Worm (Caenorhabditis elegans) whole organism, L2 larva: ENCODE data around the gene T16G12.7.

Experiments used
- F13H6.1 ChIP-seq: sonication (generic microtip); optimal IDR thresholded peaks from 2 replicates; lab custom pipeline; 2016; ENCODE audit warnings: missing genetic modification characterization, missing compliant biosample characterization
- R02D3.7 ChIP-seq: fragments of 150-350 bp; optimal IDR thresholded peaks from 2 replicates; lab custom pipeline; 2014; ENCODE audit warnings: missing biosample characterization, missing genetic modification characterization
- aly-2 ChIP-seq: fragments of 150-350 bp; optimal IDR thresholded peaks from 2 replicates; lab custom pipeline; 2014; ENCODE audit warnings: missing biosample characterization, missing genetic modification characterization
- fos-1 ChIP-seq: fragments of 150-350 bp; optimal IDR thresholded peaks from 2 replicates; lab custom pipeline; 2014; ENCODE audit warnings: missing biosample characterization, missing genetic modification characterization
- lin-39 ChIP-seq: fragments of 150-350 bp; optimal IDR thresholded peaks from 2 replicates; lab custom pipeline; 2014; ENCODE audit warnings: missing biosample characterization, missing genetic modification reagents, missing genetic modification characterization
- lsy-2 ChIP-seq, 2 experiments: fragments of 150-350 bp in 1 of 2; sonication (generic microtip) in 1 of 2; optimal IDR thresholded peaks; 2 replicates each; lab custom pipeline; 2014 to 2017; ENCODE audit warnings: missing biosample characterization in 2 of 2, missing genetic modification characterization in 2 of 2
- mab-5 ChIP-seq: fragments of 150-350 bp; optimal IDR thresholded peaks from 2 replicates; lab custom pipeline; 2014; ENCODE audit warnings: missing biosample characterization, missing genetic modification characterization
- nhr-11 ChIP-seq: fragments of 150-350 bp; optimal IDR thresholded peaks from 2 replicates; lab custom pipeline; 2014; ENCODE audit warnings: missing biosample characterization, missing genetic modification characterization
- nhr-12 ChIP-seq: fragments of 150-350 bp; optimal IDR thresholded peaks from 2 replicates; lab custom pipeline; 2014; ENCODE audit warnings: missing biosample characterization, missing genetic modification characterization
- nhr-25 ChIP-seq: fragments of 150-350 bp; sonication (generic microtip); optimal IDR thresholded peaks from 3 replicates; lab custom pipeline; 2014; ENCODE audit warnings: missing biosample characterization, missing genetic modification characterization
- nhr-77 ChIP-seq: fragments of 150-350 bp; optimal IDR thresholded peaks from 2 replicates; lab custom pipeline; 2014; ENCODE audit warnings: missing biosample characterization, missing genetic modification characterization
- snpc-4 ChIP-seq: fragments of 150-350 bp; optimal IDR thresholded peaks from 2 replicates; lab custom pipeline; 2014; ENCODE audit warnings: missing biosample characterization, missing genetic modification characterization
- zag-1 ChIP-seq: fragments of 150-350 bp; optimal IDR thresholded peaks from 2 replicates; lab custom pipeline; 2014; ENCODE audit warnings: missing biosample characterization, missing genetic modification characterization

ce11 chrIII:10012136-10012535 is 27.8 kb downstream of the T16G12.7 start, which contains the start of gene C05B5.16:
- TF ChIP-seq fos-1 (tag; lab: Kevin White, UChicago) (no peak), snpc-4 (tag; lab: Kevin White, UChicago) (no peak), lin-39 (tag; lab: Kevin White, UChicago) (no peak), zag-1 (tag; lab: Kevin White, UChicago) (no peak), nhr-25 (no peak), nhr-12 (tag; lab: Kevin White, UChicago) (no peak), R02D3.7 (tag; lab: Kevin White, UChicago) (no peak), nhr-77 (tag; lab: Kevin White, UChicago) (no peak), nhr-11 (tag; lab: Kevin White, UChicago) (no peak), lsy-2 (tag; optimal IDR thresholded peaks at IDR 0.05; lab: Kevin White, UChicago) (no peak), F13H6.1 (tag; lab: Kevin White, UChicago) (no peak), mab-5 (no peak), aly-2 (tag; lab: Kevin White, UChicago) (no peak)
